Fruit fly (Drosophila melanogaster) whole organism, embryonic: ENCODE data around the gene Cdc37.

Experiments used
- Bgb ChIP-seq: fragments of 200-800 bp; sonication (Bioruptor generic); IDR thresholded peaks from 2 replicates; pipeline ENCODE4 v1.3.6; 2022; ENCODE audit warnings: missing biosample characterization, missing genetic modification characterization; ENCODE audit not compliant: partially characterized antibody
- CG11085 ChIP-seq: fragments of 200-800 bp; sonication (Bioruptor generic); IDR thresholded peaks from 2 replicates; pipeline ENCODE4 v1.3.6; 2022; ENCODE audit warnings: missing biosample characterization, missing genetic modification characterization
- CG12236 ChIP-seq: fragments of 200-800 bp; sonication (Bioruptor generic); optimal IDR thresholded peaks from 2 replicates; lab custom pipeline; 2016; ENCODE audit warnings: missing biosample characterization, missing genetic modification characterization
- CG1233 ChIP-seq: fragments of 200-800 bp; sonication (Bioruptor generic); optimal IDR thresholded peaks from 4 replicates; lab custom pipeline; 2018; ENCODE audit warnings: missing biosample characterization, mild to moderate bottlenecking, missing genetic modification characterization
- CG13424 ChIP-seq: fragments of 200-800 bp; sonication (Bioruptor generic); optimal IDR thresholded peaks from 2 replicates; lab custom pipeline; 2019; ENCODE audit warnings: missing biosample characterization, mild to moderate bottlenecking, missing genetic modification characterization, moderate library complexity
- CG14014 ChIP-seq: fragments of 200-800 bp; sonication (Bioruptor generic); IDR thresholded peaks from 2 replicates; pipeline ENCODE4 v1.3.6; 2022; ENCODE audit warnings: missing biosample characterization, missing genetic modification characterization
- CG14860 ChIP-seq: fragments of 200-800 bp; sonication (Bioruptor generic); IDR thresholded peaks from 3 replicates; pipeline ENCODE4 v1.3.6; 2022; ENCODE audit warnings: missing biosample characterization, missing genetic modification characterization; ENCODE audit not compliant: partially characterized antibody
- CG15696 ChIP-seq: fragments of 200-800 bp; sonication (Bioruptor generic); optimal IDR thresholded peaks from 2 replicates; lab custom pipeline; 2019; ENCODE audit warnings: missing biosample characterization, mild to moderate bottlenecking, missing genetic modification characterization, moderate library complexity
- CG1647 ChIP-seq: fragments of 200-800 bp; sonication (Bioruptor generic); optimal IDR thresholded peaks from 3 replicates; lab custom pipeline; 2016; ENCODE audit warnings: missing biosample characterization, missing genetic modification characterization
- CG16813 ChIP-seq: fragments of 200-800 bp; sonication (Bioruptor generic); IDR thresholded peaks from 3 replicates; pipeline ENCODE4 v1.3.6; 2022; ENCODE audit warnings: missing biosample characterization, missing genetic modification characterization; ENCODE audit not compliant: partially characterized antibody
- CG16863 ChIP-seq: fragments of 200-800 bp; sonication (Bioruptor generic); optimal IDR thresholded peaks from 3 replicates; lab custom pipeline; 2016; ENCODE audit warnings: missing biosample characterization, missing genetic modification characterization
- CG18011 ChIP-seq: fragments of 200-800 bp; sonication (Bioruptor generic); optimal IDR thresholded peaks from 2 replicates; lab custom pipeline; 2017; ENCODE audit warnings: missing biosample characterization, missing genetic modification characterization, mild to moderate bottlenecking, moderate library complexity, missing genotype
- CG18262 ChIP-seq: fragments of 200-800 bp; optimal IDR thresholded peaks from 3 replicates; lab custom pipeline; 2019; ENCODE audit warnings: missing biosample characterization, mild to moderate bottlenecking, missing genetic modification characterization, moderate library complexity
- CG18476 ChIP-seq: fragments of 200-800 bp; sonication (Bioruptor generic); optimal IDR thresholded peaks from 2 replicates; lab custom pipeline; 2016; ENCODE audit warnings: missing biosample characterization, mild to moderate bottlenecking, missing genetic modification characterization
- CG30020 ChIP-seq: fragments of 200-800 bp; optimal IDR thresholded peaks from 2 replicates; lab custom pipeline; 2019; ENCODE audit warnings: missing biosample characterization, mild to moderate bottlenecking, missing genetic modification characterization, moderate library complexity
- CG34376 ChIP-seq: fragments of 200-800 bp; sonication (Bioruptor generic); optimal IDR thresholded peaks from 2 replicates; lab custom pipeline; 2018; ENCODE audit warnings: missing biosample characterization, mild to moderate bottlenecking, missing genetic modification characterization
- CG6683 ChIP-seq: fragments of 200-800 bp; sonication (Bioruptor generic); optimal IDR thresholded peaks from 2 replicates; lab custom pipeline; 2017; ENCODE audit warnings: missing biosample characterization, mild to moderate bottlenecking, missing genetic modification characterization, missing genetic modification reagents
- CG8281 ChIP-seq: fragments of 200-800 bp; sonication (Bioruptor generic); optimal IDR thresholded peaks from 2 replicates; lab custom pipeline; 2018; ENCODE audit warnings: missing biosample characterization, mild to moderate bottlenecking, missing genetic modification characterization, moderate library complexity
- E2f2 ChIP-seq: fragments of 200-800 bp; sonication (Bioruptor generic); IDR thresholded peaks from 2 replicates; pipeline ENCODE4 v1.3.6; 2022; ENCODE audit warnings: missing biosample characterization, missing genetic modification characterization
- Eip74EF ChIP-seq, 2 experiments: fragments of 200-800 bp in 1 of 2; fragments of >200 bp in 1 of 2; sonication (Bioruptor generic) in 1 of 2; optimal IDR thresholded peaks; 2 replicates each; lab custom pipeline; 2017 to 2019; ENCODE audit warnings: missing biosample characterization in 2 of 2, missing genetic modification characterization in 2 of 2, mild to moderate bottlenecking in 1 of 2, moderate library complexity in 1 of 2
- Hr3 ChIP-seq: fragments of 200-800 bp; sonication (Bioruptor generic); optimal IDR thresholded peaks from 3 replicates; lab custom pipeline; 2016; ENCODE audit warnings: missing biosample characterization, missing genetic modification characterization
- NFAT ChIP-seq: fragments of 200-800 bp; sonication (Bioruptor generic); IDR thresholded peaks from 2 replicates; pipeline ENCODE4 v1.3.6; 2022; ENCODE audit warnings: missing biosample characterization, missing genetic modification characterization
- Rx ChIP-seq: fragments of 200-800 bp; sonication (Bioruptor generic); IDR thresholded peaks from 2 replicates; pipeline ENCODE4 v1.3.6; 2022; ENCODE audit warnings: missing biosample characterization, missing genetic modification characterization
- Usf ChIP-seq: fragments of 200-800 bp; sonication (Bioruptor generic); optimal IDR thresholded peaks from 2 replicates; lab custom pipeline; 2017; ENCODE audit warnings: missing genotype, missing biosample characterization, missing genetic modification characterization
- ab ChIP-seq: fragments of 200-800 bp; sonication (Bioruptor generic); optimal IDR thresholded peaks from 2 replicates; lab custom pipeline; 2016; ENCODE audit warnings: missing biosample characterization, missing genetic modification characterization
- abd-A ChIP-seq: fragments of 200-800 bp; sonication (Bioruptor generic); optimal IDR thresholded peaks from 3 replicates; lab custom pipeline; 2019; ENCODE audit warnings: missing biosample characterization, mild to moderate bottlenecking, missing genetic modification characterization, moderate library complexity
- ac ChIP-seq: fragments of 200-800 bp; sonication (Bioruptor generic); optimal IDR thresholded peaks from 3 replicates; lab custom pipeline; 2017; ENCODE audit warnings: missing biosample characterization, mild to moderate bottlenecking, missing genetic modification characterization
- bowl ChIP-seq: fragments of 200-800 bp; sonication (Bioruptor generic); IDR thresholded peaks from 2 replicates; pipeline ENCODE4 v1.3.6; 2022; ENCODE audit warnings: missing biosample characterization, missing genetic modification characterization
- cad ChIP-seq: fragments of >200 bp; optimal IDR thresholded peaks from 2 replicates; lab custom pipeline; 2017; ENCODE audit warnings: missing biosample characterization, missing genetic modification characterization
- emc ChIP-seq: fragments of 200-800 bp; sonication (Bioruptor generic); optimal IDR thresholded peaks from 2 replicates; lab custom pipeline; 2016; ENCODE audit warnings: missing biosample characterization, missing genetic modification characterization
- gem ChIP-seq: fragments of 200-800 bp; sonication (Bioruptor generic); optimal IDR thresholded peaks from 2 replicates; lab custom pipeline; 2019; ENCODE audit warnings: missing biosample characterization, mild to moderate bottlenecking, missing genetic modification characterization, moderate library complexity
- gfzf ChIP-seq: fragments of 200-800 bp; sonication (Bioruptor generic); optimal IDR thresholded peaks from 2 replicates; lab custom pipeline; 2016; ENCODE audit warnings: missing biosample characterization, mild to moderate bottlenecking, missing genetic modification characterization, moderate library complexity
- ham ChIP-seq: fragments of 200-800 bp; sonication (Bioruptor generic); IDR thresholded peaks from 2 replicates; pipeline ENCODE4 v1.3.6; 2022; ENCODE audit warnings: missing biosample characterization, missing genetic modification characterization
- her ChIP-seq: fragments of 200-800 bp; sonication (Bioruptor generic); optimal IDR thresholded peaks from 2 replicates; lab custom pipeline; 2016; ENCODE audit warnings: missing biosample characterization, missing genetic modification characterization
- jing ChIP-seq: fragments of 200-800 bp; sonication (Bioruptor generic); optimal IDR thresholded peaks from 2 replicates; lab custom pipeline; 2018; ENCODE audit warnings: missing biosample characterization, mild to moderate bottlenecking, missing genetic modification characterization
- nau ChIP-seq: fragments of 200-800 bp; sonication (Bioruptor generic); optimal IDR thresholded peaks from 3 replicates; lab custom pipeline; 2017; ENCODE audit warnings: missing biosample characterization, mild to moderate bottlenecking, missing genetic modification characterization, missing genetic modification reagents
- nerfin-1 ChIP-seq: fragments of 200-800 bp; sonication (Bioruptor generic); optimal IDR thresholded peaks from 3 replicates; lab custom pipeline; 2019; ENCODE audit warnings: missing biosample characterization, mild to moderate bottlenecking, missing genetic modification characterization, moderate library complexity
- nerfin-2 ChIP-seq: fragments of 200-800 bp; sonication (Bioruptor generic); IDR thresholded peaks from 2 replicates; pipeline ENCODE4 v1.3.6; 2022; ENCODE audit warnings: missing biosample characterization, missing genetic modification characterization; ENCODE audit not compliant: partially characterized antibody
- odd ChIP-seq: fragments of 200-800 bp; sonication (Bioruptor generic); optimal IDR thresholded peaks from 2 replicates; lab custom pipeline; 2017; ENCODE audit warnings: missing biosample characterization, mild to moderate bottlenecking, missing genetic modification characterization
- phol ChIP-seq: fragments of 200-800 bp; sonication (Bioruptor generic); optimal IDR thresholded peaks from 3 replicates; lab custom pipeline; 2018; ENCODE audit warnings: missing biosample characterization, mild to moderate bottlenecking, missing genetic modification characterization, moderate library complexity
- pita ChIP-seq: fragments of 200-800 bp; sonication (Bioruptor generic); optimal IDR thresholded peaks from 2 replicates; lab custom pipeline; 2017; ENCODE audit warnings: missing biosample characterization, mild to moderate bottlenecking, missing genetic modification characterization
- schlank ChIP-seq: fragments of 200-800 bp; sonication (Bioruptor generic); optimal IDR thresholded peaks from 2 replicates; lab custom pipeline; 2018; ENCODE audit warnings: missing biosample characterization, mild to moderate bottlenecking, missing genetic modification characterization
- slbo ChIP-seq: fragments of 200-800 bp; sonication (Bioruptor generic); IDR thresholded peaks from 2 replicates; pipeline ENCODE4 v1.3.6; 2022; ENCODE audit warnings: missing biosample characterization, missing genetic modification characterization
- slou ChIP-seq: fragments of 200-800 bp; sonication (Bioruptor generic); optimal IDR thresholded peaks from 3 replicates; lab custom pipeline; 2016; ENCODE audit warnings: missing biosample characterization, missing genetic modification characterization
- so ChIP-seq: fragments of 200-800 bp; sonication (Bioruptor generic); IDR thresholded peaks from 3 replicates; pipeline ENCODE4 v1.3.6; 2022; ENCODE audit warnings: missing biosample characterization, missing genetic modification characterization
- tap ChIP-seq: fragments of 200-800 bp; optimal IDR thresholded peaks from 3 replicates; lab custom pipeline; 2019; ENCODE audit warnings: missing biosample characterization, mild to moderate bottlenecking, missing genetic modification characterization, moderate library complexity
- trem ChIP-seq: fragments of 200-800 bp; optimal IDR thresholded peaks from 3 replicates; lab custom pipeline; 2019; ENCODE audit warnings: missing biosample characterization, mild to moderate bottlenecking, missing genetic modification characterization, moderate library complexity
- vvl ChIP-seq: fragments of 200-800 bp; sonication (Bioruptor generic); IDR thresholded peaks from 2 replicates; pipeline ENCODE4 v1.3.6; 2022; ENCODE audit warnings: missing biosample characterization, missing genetic modification characterization

Cdc37 gene

dm6 chr3L:1774713-1775648, 20.2 kb upstream of the Cdc37 start, which contains the start of the genes CG13933 and PolD2 (continued):
- TF ChIP-seq NFAT (peak; percentile 91), ham (GFP tag; lab: Robert Waterston, UW) (peak; percentile 89), Eip74EF (GFP tag; optimal IDR thresholded peaks at IDR 0.05; lab: Kevin White, UChicago) (peak in 1 of 2 experiments; percentile 97), Hr3 (peak; percentile 99), nau (GFP tag; lab: Kevin White, UChicago) (no peak), slbo (GFP tag; lab: Robert Waterston, UW) (peak; percentile 99), schlank (tag; lab: Kevin White, UChicago) (peak; percentile 83), Bgb (peak; percentile 64; the same call in 1 of the 2 replicates), CG1233 (GFP tag; lab: Kevin White, UChicago) (no peak), CG18262 (tag; lab: Kevin White, UChicago) (peak; percentile 95), emc (GFP tag; lab: Kevin White, UChicago) (peak; percentile 1), E2f2 (GFP tag; lab: Robert Waterston, UW) (peak; percentile 91), vvl (peak; percentile 95), gem (tag; lab: Kevin White, UChicago) (peak; percentile 99), gfzf (GFP tag; lab: Kevin White, UChicago) (no peak), trem (tag; lab: Kevin White, UChicago) (peak; percentile 88), odd (GFP tag; lab: Kevin White, UChicago) (no peak), CG13424 (tag; lab: Kevin White, UChicago) (peak; percentile 99), pita (GFP tag; lab: Kevin White, UChicago) (no peak), phol (tag; lab: Kevin White, UChicago) (peak; percentile 88), nerfin-1 (tag; lab: Kevin White, UChicago) (no peak), tap (no peak), Usf (GFP tag; lab: Kevin White, UChicago) (peak; percentile 94), CG18476 (peak; percentile 77), so (GFP tag; lab: Robert Waterston, UW) (peak; percentile 99), CG6683 (GFP tag; lab: Kevin White, UChicago) (no peak), CG1647 (GFP tag; lab: Kevin White, UChicago) (peak; percentile 46), CG16863 (GFP tag; lab: Kevin White, UChicago) (peak; percentile 83), slou (GFP tag; lab: Kevin White, UChicago) (peak; percentile 84), cad (GFP tag; lab: Kevin White, UChicago) (no peak), Rx (GFP tag; lab: Robert Waterston, UW) (peak; percentile 96), CG14014 (GFP tag; lab: Robert Waterston, UW) (peak; percentile 99), abd-A (tag; lab: Kevin White, UChicago) (no peak), her (GFP tag; lab: Kevin White, UChicago) (peak; percentile 69), CG18011 (GFP tag; lab: Kevin White, UChicago) (peak; percentile 88), CG12236 (peak; percentile 34), CG16813 (GFP tag; lab: Robert Waterston, UW) (peak; percentile 78), ab (GFP tag; lab: Kevin White, UChicago) (peak; percentile 75), CG34376 (GFP tag; lab: Kevin White, UChicago) (no peak), CG11085 (GFP tag; lab: Robert Waterston, UW) (peak; percentile 96), CG30020 (tag; lab: Kevin White, UChicago) (peak; percentile 89), jing (GFP tag; lab: Kevin White, UChicago) (peak; percentile 80), CG14860 (GFP tag; lab: Robert Waterston, UW) (peak; percentile 91), ac (peak; percentile 95), bowl (GFP tag; lab: Robert Waterston, UW) (peak; percentile 99), CG15696 (tag; lab: Kevin White, UChicago) (peak; percentile 76), CG8281 (tag; lab: Kevin White, UChicago) (no peak), nerfin-2 (GFP tag; lab: Robert Waterston, UW) (peak; percentile 95)
